Fruit fly (Drosophila melanogaster): ENCODE results near the gene CG17108.

- TF ChIP-seq CG8478 (optimal IDR thresholded peaks at IDR 0.05) (no peak), CTCF (optimal IDR thresholded peaks at IDR 0.05) (no peak)
Observed at dm6 chr2L:10721535-10721934, 27.6 kb upstream of the CG17108 start.
